Worm (Caenorhabditis elegans) whole organism, young adult: ENCODE results near the gene msp-36.

Experiments used
- B0035.1 ChIP-seq: sonication (generic microtip); optimal IDR thresholded peaks from 2 replicates; lab custom pipeline; 2016; ENCODE audit warnings: missing genetic modification characterization, mild to moderate bottlenecking, missing compliant biosample characterization, missing genotype, missing genetic modification reagents
- B0261.1 ChIP-seq: sonication (generic microtip); optimal IDR thresholded peaks from 2 replicates; lab custom pipeline; 2016; ENCODE audit warnings: mild to moderate bottlenecking, missing genetic modification characterization, moderate library complexity, missing compliant biosample characterization
- F10E7.11 ChIP-seq: sonication (generic microtip); optimal IDR thresholded peaks from 2 replicates; lab custom pipeline; 2017; ENCODE audit warnings: mild to moderate bottlenecking, missing genetic modification characterization, moderate library complexity, missing compliant biosample characterization
- dpff-1 ChIP-seq: sonication (generic microtip); optimal IDR thresholded peaks from 2 replicates; lab custom pipeline; 2017; ENCODE audit warnings: mild to moderate bottlenecking, missing genetic modification characterization, missing compliant biosample characterization
- madf-6 ChIP-seq: fragments of 200-800 bp; sonication (Bioruptor generic); IDR thresholded peaks from 2 replicates; pipeline ENCODE4 v1.3.6; 2022; ENCODE audit warnings: missing genetic modification reagents, missing genetic modification characterization, missing compliant biosample characterization
- mcd-1 ChIP-seq: fragments of 200-800 bp; sonication (Bioruptor generic); IDR thresholded peaks from 2 replicates; pipeline ENCODE4 v1.3.6; 2022; ENCODE audit warnings: missing genetic modification reagents, missing genetic modification characterization, missing compliant biosample characterization
- tlf-1 ChIP-seq: fragments of 200-800 bp; sonication (Bioruptor generic); optimal IDR thresholded peaks from 2 replicates; lab custom pipeline; 2018; ENCODE audit warnings: mild to moderate bottlenecking, missing genetic modification characterization, missing compliant biosample characterization
- unc-130 ChIP-seq: sonication (generic microtip); optimal IDR thresholded peaks from 2 replicates; lab custom pipeline; 2016; ENCODE audit warnings: missing genetic modification reagents, missing genetic modification characterization, missing compliant biosample characterization

- no peak for TF ChIP-seq F10E7.11 (tag; lab: Kevin White, UChicago)
- no peak for TF ChIP-seq unc-130
- TF ChIP-seq dpff-1 (tag; lab: Kevin White, UChicago) = no peak
- TF ChIP-seq madf-6 = no peak
- no peak for TF ChIP-seq B0261.1 (tag; lab: Kevin White, UChicago)
- TF ChIP-seq B0035.1 (tag; lab: Kevin White, UChicago) = no peak
- no peak for TF ChIP-seq tlf-1 (GFP tag; lab: Kevin White, UChicago)
- no peak for TF ChIP-seq mcd-1
Measured at ce11 chrIV:10078003-10078402, 17.2 kb upstream of the msp-36 start.
